Comparison of ENCODE assay signal across 2 worm cellular contexts in the genomic region with DNA sequence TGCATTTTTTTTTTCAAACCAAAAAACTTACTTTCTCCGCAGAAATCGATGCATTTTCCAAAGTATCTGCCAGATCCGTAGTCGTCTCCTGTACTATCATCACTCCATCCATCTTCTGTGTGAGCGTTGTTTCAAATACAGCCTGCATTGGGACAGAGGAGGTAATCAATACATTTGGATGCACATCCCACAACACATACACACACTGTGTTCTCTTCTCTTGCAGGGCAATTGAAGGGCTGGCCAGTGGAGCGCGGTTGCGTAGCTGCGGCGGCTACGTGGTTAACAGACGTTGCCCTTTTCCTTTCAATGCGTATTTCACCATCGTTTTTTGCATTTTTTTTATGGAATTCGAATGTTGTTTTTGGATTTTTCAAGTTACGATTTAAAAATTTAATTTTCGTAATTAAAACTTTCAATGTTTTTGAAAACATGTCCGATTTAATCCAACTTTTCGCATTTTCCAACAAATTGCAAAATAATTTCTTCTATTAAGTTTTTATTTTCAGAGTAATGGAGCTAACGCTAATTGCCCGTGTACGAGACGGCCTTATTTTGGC.
TF ChIP-seq lines count a peak whose summit lies in the region.

Gene stau-1, minus strand, starts transcription at position 248 of the 560 bp plus-strand sequence.
Gene sec-22, plus strand, starts transcription at position 510 of the 560 bp plus-strand sequence.

TF ChIP-seq in whole organism, L1 larva, 84 proteins besides CTCF, POLR2A, EP300 and RAD21 (continued from another document and continues in another):
- no peak for TF ChIP-seq ceh-88 (GFP tag; IDR thresholded peaks at IDR 0.05; lab: Robert Waterston, UW)
- TF ChIP-seq F16B12.6 (tag; optimal IDR thresholded peaks at IDR 0.05; lab: Kevin White, UChicago), result no peak
- no peak for TF ChIP-seq mep-1 (tag; optimal IDR thresholded peaks at IDR 0.05; lab: Kevin White, UChicago)
- TF ChIP-seq egl-27 (tag; optimal IDR thresholded peaks at IDR 0.05; lab: Kevin White, UChicago), result no peak
- TF ChIP-seq unc-30 (tag; optimal IDR thresholded peaks at IDR 0.05; lab: Kevin White, UChicago), result no peak
- TF ChIP-seq egl-13 (tag; optimal IDR thresholded peaks at IDR 0.05; lab: Kevin White, UChicago), result no peak
- TF ChIP-seq ces-1 (GFP tag; optimal IDR thresholded peaks at IDR 0.05; lab: Kevin White, UChicago), result no peak
- TF ChIP-seq hpl-2 (GFP tag; optimal IDR thresholded peaks at IDR 0.05; lab: Kevin White, UChicago), result no peak
- peak in 1 of 2 experiments; percentile 40 for TF ChIP-seq lsy-2 (tag; optimal IDR thresholded peaks at IDR 0.05; lab: Kevin White, UChicago)
- TF ChIP-seq rnt-1 (tag; optimal IDR thresholded peaks at IDR 0.05; lab: Kevin White, UChicago), result peak; percentile 34
- no peak for TF ChIP-seq lin-15B (tag; optimal IDR thresholded peaks at IDR 0.05; lab: Kevin White, UChicago)
- no peak for TF ChIP-seq dsc-1 (tag; optimal IDR thresholded peaks at IDR 0.05; lab: Kevin White, UChicago)
- TF ChIP-seq ceh-8 (GFP tag; optimal IDR thresholded peaks at IDR 0.05; lab: Kevin White, UChicago), result no peak
- TF ChIP-seq swsn-7 (tag; optimal IDR thresholded peaks at IDR 0.05; lab: Kevin White, UChicago), result no peak
- TF ChIP-seq nhr-19 (GFP tag; conservative IDR thresholded peaks at IDR 0.05; lab: Robert Waterston, UW), result no peak
- peak; percentile 70 for TF ChIP-seq blmp-1 (tag; optimal IDR thresholded peaks at IDR 0.05; lab: Kevin White, UChicago)
- TF ChIP-seq ceh-82 (tag; optimal IDR thresholded peaks at IDR 0.05; lab: Kevin White, UChicago), result peak in 1 of 3 experiments; percentile 33
- TF ChIP-seq isw-1 (GFP tag; IDR thresholded peaks at IDR 0.05; lab: Robert Waterston, UW), result no peak
- no peak for TF ChIP-seq unc-62 (GFP tag; optimal IDR thresholded peaks at IDR 0.05; lab: Kevin White, UChicago)
- no peak for TF ChIP-seq elt-3 (tag; optimal IDR thresholded peaks at IDR 0.05; lab: Kevin White, UChicago)
- TF ChIP-seq ceh-63 (GFP tag; optimal IDR thresholded peaks at IDR 0.05; lab: Kevin White, UChicago), result no peak
- no peak for TF ChIP-seq ets-5 (GFP tag; IDR thresholded peaks at IDR 0.05; lab: Robert Waterston, UW)
- TF ChIP-seq hlh-17 (GFP tag; optimal IDR thresholded peaks at IDR 0.05; lab: Kevin White, UChicago; ENCODE audit: borderline replicate concordance), result no peak
- no peak for TF ChIP-seq zag-1 (tag; optimal IDR thresholded peaks at IDR 0.05; lab: Kevin White, UChicago)
- TF ChIP-seq fkh-10 (GFP tag; optimal IDR thresholded peaks at IDR 0.05; lab: Kevin White, UChicago), result no peak
- TF ChIP-seq skn-1 (tag; optimal IDR thresholded peaks at IDR 0.05; lab: Kevin White, UChicago), result peak; percentile 65
- no peak for TF ChIP-seq hlh-4 (tag; optimal IDR thresholded peaks at IDR 0.05; lab: Kevin White, UChicago)
- no peak for TF ChIP-seq jun-1 (tag; optimal IDR thresholded peaks at IDR 0.05; lab: Kevin White, UChicago)
- TF ChIP-seq lin-14 (GFP tag; optimal IDR thresholded peaks at IDR 0.05; lab: Kevin White, UChicago), result peak; percentile 75
- no peak for TF ChIP-seq tlp-1 (tag; optimal IDR thresholded peaks at IDR 0.05; lab: Kevin White, UChicago)
- TF ChIP-seq ama-1 (optimal IDR thresholded peaks at IDR 0.05; lab: Kevin White, UChicago), result no peak
- TF ChIP-seq fkh-8 (tag; optimal IDR thresholded peaks at IDR 0.05; lab: Kevin White, UChicago), result no peak
- TF ChIP-seq sptf-1 (tag; optimal IDR thresholded peaks at IDR 0.05; lab: Kevin White, UChicago), result no peak
- TF ChIP-seq nhr-11 (tag; optimal IDR thresholded peaks at IDR 0.05; lab: Kevin White, UChicago), result no peak
- no peak for TF ChIP-seq nhr-237 (tag; optimal IDR thresholded peaks at IDR 0.05; lab: Kevin White, UChicago)
- TF ChIP-seq mab-9 (GFP tag; IDR thresholded peaks at IDR 0.05; lab: Robert Waterston, UW), result no peak
- peak; percentile 47 for TF ChIP-seq snu-23 (GFP tag; optimal IDR thresholded peaks at IDR 0.05; lab: Kevin White, UChicago)
- TF ChIP-seq zip-4 (GFP tag; optimal IDR thresholded peaks at IDR 0.05; lab: Kevin White, UChicago), result no peak
- TF ChIP-seq unc-86 (tag; optimal IDR thresholded peaks at IDR 0.05; lab: Kevin White, UChicago), result no peak
- TF ChIP-seq mef-2 (tag; optimal IDR thresholded peaks at IDR 0.05; lab: Kevin White, UChicago), result no peak
- TF ChIP-seq efl-1 (optimal IDR thresholded peaks at IDR 0.05; lab: Kevin White, UChicago), result peak in 1 of 2 experiments; percentile 21
- no peak for TF ChIP-seq efl-1 (GFP tag; optimal IDR thresholded peaks at IDR 0.05 in 1 of 2; lab: Kevin White, UChicago)
- TF ChIP-seq alr-1 (tag; optimal IDR thresholded peaks at IDR 0.05; lab: Kevin White, UChicago; ENCODE audit: borderline replicate concordance), result no peak
- TF ChIP-seq sox-4 (tag; optimal IDR thresholded peaks at IDR 0.05; lab: Kevin White, UChicago), result no peak
- no peak for TF ChIP-seq nhr-90 (tag; optimal IDR thresholded peaks at IDR 0.05; lab: Kevin White, UChicago; ENCODE audit: poor library complexity)
- TF ChIP-seq pax-3 (tag; optimal IDR thresholded peaks at IDR 0.05; lab: Kevin White, UChicago), result no peak
- no peak for TF ChIP-seq grh-1 (GFP tag; IDR thresholded peaks at IDR 0.05; lab: Robert Waterston, UW)
- no peak for TF ChIP-seq lir-3 (tag; optimal IDR thresholded peaks at IDR 0.05; lab: Kevin White, UChicago; ENCODE audit: poor library complexity)
- TF ChIP-seq ztf-11 (tag; optimal IDR thresholded peaks at IDR 0.05; lab: Kevin White, UChicago), result no peak
- TF ChIP-seq nhr-47 (tag; optimal IDR thresholded peaks at IDR 0.05; lab: Kevin White, UChicago), result no peak
- TF ChIP-seq nhr-85 (tag; lab: Kevin White, UChicago), result no peak
- TF ChIP-seq Y116A8C.19 (tag; optimal IDR thresholded peaks at IDR 0.05; lab: Kevin White, UChicago; ENCODE audit: borderline replicate concordance), result no peak
- peak; percentile 20 for TF ChIP-seq xbp-1 (tag; optimal IDR thresholded peaks at IDR 0.05; lab: Kevin White, UChicago)
- TF ChIP-seq fkh-4 (tag; optimal IDR thresholded peaks at IDR 0.05; lab: Kevin White, UChicago; ENCODE audit: borderline replicate concordance), result no peak
- TF ChIP-seq nhr-71 (tag; optimal IDR thresholded peaks at IDR 0.05; lab: Kevin White, UChicago), result peak; percentile 21
- no peak for TF ChIP-seq sup-37 (GFP tag; optimal IDR thresholded peaks at IDR 0.05; lab: Kevin White, UChicago)
- TF ChIP-seq nhr-84 (tag; optimal IDR thresholded peaks at IDR 0.05; lab: Kevin White, UChicago), result no peak
- TF ChIP-seq C16A3.4 (tag; optimal IDR thresholded peaks at IDR 0.05; lab: Kevin White, UChicago), result peak; percentile 5
- TF ChIP-seq aly-2 (tag; optimal IDR thresholded peaks at IDR 0.05; lab: Kevin White, UChicago), result no peak
- TF ChIP-seq tbx-2 (tag; optimal IDR thresholded peaks at IDR 0.05; lab: Kevin White, UChicago), result no peak
- TF ChIP-seq C34B4.2 (tag; optimal IDR thresholded peaks at IDR 0.05; lab: Kevin White, UChicago), result no peak
- TF ChIP-seq nhr-77 (tag; optimal IDR thresholded peaks at IDR 0.05; lab: Kevin White, UChicago), result no peak
- TF ChIP-seq nhr-28 (tag; optimal IDR thresholded peaks at IDR 0.05; lab: Kevin White, UChicago), result no peak
- no peak for TF ChIP-seq nhr-12 (tag; optimal IDR thresholded peaks at IDR 0.05; lab: Kevin White, UChicago)
- TF ChIP-seq lin-35 (GFP tag; optimal IDR thresholded peaks at IDR 0.05; lab: Kevin White, UChicago), result peak; percentile 23 to 46

TF ChIP-seq in whole organism, L3 larva, 47 proteins besides CTCF, POLR2A, EP300 and RAD21 (continued from another document):
- TF ChIP-seq pqm-1 (tag; optimal IDR thresholded peaks at IDR 0.05; lab: Kevin White, UChicago), result no peak
- peak; percentile 50 for TF ChIP-seq pha-4 (tag; optimal IDR thresholded peaks at IDR 0.05; lab: Kevin White, UChicago)
- TF ChIP-seq elt-2 (tag; optimal IDR thresholded peaks at IDR 0.05; lab: Kevin White, UChicago), result peak; percentile 20
- TF ChIP-seq nhr-11 (tag; optimal IDR thresholded peaks at IDR 0.05; lab: Kevin White, UChicago), result no peak
- TF ChIP-seq ceh-28 (tag; optimal IDR thresholded peaks at IDR 0.05; lab: Kevin White, UChicago), result peak; percentile 53
- TF ChIP-seq mdl-1 (tag; optimal IDR thresholded peaks at IDR 0.05; lab: Kevin White, UChicago), result no peak
- no peak for TF ChIP-seq unc-62 (GFP tag; optimal IDR thresholded peaks at IDR 0.05; lab: Kevin White, UChicago)
- TF ChIP-seq eor-1 (tag; optimal IDR thresholded peaks at IDR 0.05; lab: Kevin White, UChicago), result no peak
- no peak for TF ChIP-seq nhr-67 (tag; optimal IDR thresholded peaks at IDR 0.05; lab: Kevin White, UChicago)
- TF ChIP-seq fkh-10 (GFP tag; optimal IDR thresholded peaks at IDR 0.05; lab: Kevin White, UChicago), result no peak
- no peak for TF ChIP-seq zag-1 (tag; optimal IDR thresholded peaks at IDR 0.05; lab: Kevin White, UChicago)
- TF ChIP-seq nhr-43 (tag; optimal IDR thresholded peaks at IDR 0.05; lab: Kevin White, UChicago; ENCODE audit: poor library complexity, severe bottlenecking), result no peak
- TF ChIP-seq nhr-28 (tag; optimal IDR thresholded peaks at IDR 0.05; lab: Kevin White, UChicago), result no peak
- TF ChIP-seq lsy-12 (tag; optimal IDR thresholded peaks at IDR 0.05; lab: Kevin White, UChicago), result no peak
- no peak for TF ChIP-seq nhr-76 (tag; optimal IDR thresholded peaks at IDR 0.05; lab: Kevin White, UChicago)
